Fruit fly (Drosophila melanogaster): Measurements from ENCODE around the gene U4-U6-60K.

The U4-U6-60K gene

DNA sequence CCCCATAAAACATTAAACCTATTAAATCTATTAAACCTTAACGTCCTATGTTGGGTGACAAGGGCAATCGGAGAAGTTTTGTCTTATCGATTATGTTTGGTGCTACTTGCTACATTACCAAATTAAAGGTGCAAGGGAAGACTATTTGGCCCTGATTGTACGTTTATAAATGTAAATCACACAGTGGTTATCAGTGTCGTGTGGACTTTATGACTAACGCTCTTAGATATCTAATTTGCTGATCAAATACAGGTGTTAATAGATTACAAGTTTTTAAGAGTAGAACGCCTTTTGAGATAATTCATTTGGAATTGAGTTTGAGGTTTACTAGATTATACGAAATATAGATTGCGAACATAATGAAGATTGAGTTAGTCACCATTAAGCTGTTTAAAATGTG is 25.2 kb upstream of the U4-U6-60K start (continued):
- TF ChIP-seq CG7928 (GFP tag; optimal IDR thresholded peaks at IDR 0.05) = no peak
- no peak for TF ChIP-seq psq (GFP tag; optimal IDR thresholded peaks at IDR 0.05)
- no peak for TF ChIP-seq CG11398 (GFP tag; optimal IDR thresholded peaks at IDR 0.05)
- TF ChIP-seq CG10543 (GFP tag; optimal IDR thresholded peaks at IDR 0.05) = peak; percentile 46
- no peak for TF ChIP-seq Atf-2 (GFP tag; optimal IDR thresholded peaks at IDR 0.05)
- no peak for TF ChIP-seq CG10431 (GFP tag; optimal IDR thresholded peaks at IDR 0.05)
- TF ChIP-seq trem (tag; optimal IDR thresholded peaks at IDR 0.05) = no peak
- peak; percentile 44 for TF ChIP-seq CG6765 (GFP tag; optimal IDR thresholded peaks at IDR 0.05)
- TF ChIP-seq CG1529 (GFP tag; optimal IDR thresholded peaks at IDR 0.05) = no peak
- peak; percentile 88 for TF ChIP-seq CG34376 (GFP tag; optimal IDR thresholded peaks at IDR 0.05)
- TF ChIP-seq Drgx (GFP tag; IDR thresholded peaks at IDR 0.05) = no peak
- no peak for TF ChIP-seq ro (GFP tag; IDR thresholded peaks at IDR 0.05)
- no peak for TF ChIP-seq CG2889 (GFP tag; IDR thresholded peaks at IDR 0.05)
- TF ChIP-seq Asciz (GFP tag; optimal IDR thresholded peaks at IDR 0.05) = peak; percentile 13
- no peak for TF ChIP-seq CG3726 (GFP tag; IDR thresholded peaks at IDR 0.05)
- TF ChIP-seq caup (GFP tag; optimal IDR thresholded peaks at IDR 0.05; ENCODE audit: severe bottlenecking) = peak; percentile 50
- TF ChIP-seq CG9437 (GFP tag; optimal IDR thresholded peaks at IDR 0.05) = no peak
- no peak for TF ChIP-seq CG6791 (GFP tag; IDR thresholded peaks at IDR 0.05; ENCODE audit: partially characterized antibody)
- no peak for TF ChIP-seq CG11696 (GFP tag; IDR thresholded peaks at IDR 0.05)
- TF ChIP-seq gem (tag; optimal IDR thresholded peaks at IDR 0.05) = no peak
- TF ChIP-seq ERR (GFP tag; optimal IDR thresholded peaks at IDR 0.05) = no peak
- TF ChIP-seq bcd (GFP tag; optimal IDR thresholded peaks at IDR 0.05) = no peak
- TF ChIP-seq CG11695 (GFP tag; IDR thresholded peaks at IDR 0.05) = no peak
- no peak for TF ChIP-seq row (GFP tag; IDR thresholded peaks at IDR 0.05)
- TF ChIP-seq tin (GFP tag; optimal IDR thresholded peaks at IDR 0.05) = no peak
- TF ChIP-seq CG2199 (GFP tag; IDR thresholded peaks at IDR 0.05) = no peak
- no peak for TF ChIP-seq vvl (GFP tag; IDR thresholded peaks at IDR 0.05)
- no peak for TF ChIP-seq CG31365 (tag; optimal IDR thresholded peaks at IDR 0.05)
- peak; percentile 81 for TF ChIP-seq lab (GFP tag; optimal IDR thresholded peaks at IDR 0.05)
- no peak for TF ChIP-seq Sin3A (optimal IDR thresholded peaks at IDR 0.05)
- peak; percentile 51 for TF ChIP-seq Meics (GFP tag; optimal IDR thresholded peaks at IDR 0.05)
- TF ChIP-seq ash1 (GFP tag; optimal IDR thresholded peaks at IDR 0.05) = no peak
- no peak for TF ChIP-seq CG9797 (GFP tag; optimal IDR thresholded peaks at IDR 0.05)
- no peak for TF ChIP-seq Stat92E (GFP tag; optimal IDR thresholded peaks at IDR 0.05)
- no peak for TF ChIP-seq NC2α (GFP tag; optimal IDR thresholded peaks at IDR 0.05)
- TF ChIP-seq B-H1 (GFP tag; IDR thresholded peaks at IDR 0.05) = no peak
- TF ChIP-seq gt (GFP tag; IDR thresholded peaks at IDR 0.05) = no peak
- no peak for TF ChIP-seq Mes4 (GFP tag; optimal IDR thresholded peaks at IDR 0.05)
- no peak for TF ChIP-seq lbe (GFP tag; optimal IDR thresholded peaks at IDR 0.05)
- peak; percentile 46 for TF ChIP-seq CrebB (tag; optimal IDR thresholded peaks at IDR 0.05)
- TF ChIP-seq CG10654 (GFP tag; optimal IDR thresholded peaks at IDR 0.05) = no peak
- no peak for TF ChIP-seq dysf (GFP tag; IDR thresholded peaks at IDR 0.05)
- TF ChIP-seq sug (tag; optimal IDR thresholded peaks at IDR 0.05) = peak; percentile 59
- no peak for TF ChIP-seq CG8388 (GFP tag; optimal IDR thresholded peaks at IDR 0.05)
- TF ChIP-seq E2f2 (GFP tag; IDR thresholded peaks at IDR 0.05) = no peak
- no peak for TF ChIP-seq CG4404 (GFP tag; IDR thresholded peaks at IDR 0.05)
- TF ChIP-seq CG1603 (tag; optimal IDR thresholded peaks at IDR 0.05) = no peak
- TF ChIP-seq HHEX (GFP tag; optimal IDR thresholded peaks at IDR 0.05) = peak; percentile 26
- TF ChIP-seq Atf6 (GFP tag; IDR thresholded peaks at IDR 0.05) = 0 out of 2 replicates have a peak, but pooled peaks have one; percentile 13
- no peak for TF ChIP-seq kay (GFP tag; optimal IDR thresholded peaks at IDR 0.05)
- no peak for TF ChIP-seq zen2 (GFP tag; IDR thresholded peaks at IDR 0.05; ENCODE audit: partially characterized antibody)
- peak; percentile 2 for TF ChIP-seq CG15011 (GFP tag; optimal IDR thresholded peaks at IDR 0.05)
